Fruit fly (Drosophila melanogaster) S2 (cell line): ENCODE results near the gene CG33510.

Source experiments
- CG8478 ChIP-seq: fragments of >200 bp; optimal IDR thresholded peaks from 2 replicates; lab custom pipeline; 2018
- CTCF ChIP-seq, 2 experiments: fragments of >200 bp; optimal IDR thresholded peaks; 2 replicates each; lab custom pipeline; 2018

Gene CG33510

DNA sequence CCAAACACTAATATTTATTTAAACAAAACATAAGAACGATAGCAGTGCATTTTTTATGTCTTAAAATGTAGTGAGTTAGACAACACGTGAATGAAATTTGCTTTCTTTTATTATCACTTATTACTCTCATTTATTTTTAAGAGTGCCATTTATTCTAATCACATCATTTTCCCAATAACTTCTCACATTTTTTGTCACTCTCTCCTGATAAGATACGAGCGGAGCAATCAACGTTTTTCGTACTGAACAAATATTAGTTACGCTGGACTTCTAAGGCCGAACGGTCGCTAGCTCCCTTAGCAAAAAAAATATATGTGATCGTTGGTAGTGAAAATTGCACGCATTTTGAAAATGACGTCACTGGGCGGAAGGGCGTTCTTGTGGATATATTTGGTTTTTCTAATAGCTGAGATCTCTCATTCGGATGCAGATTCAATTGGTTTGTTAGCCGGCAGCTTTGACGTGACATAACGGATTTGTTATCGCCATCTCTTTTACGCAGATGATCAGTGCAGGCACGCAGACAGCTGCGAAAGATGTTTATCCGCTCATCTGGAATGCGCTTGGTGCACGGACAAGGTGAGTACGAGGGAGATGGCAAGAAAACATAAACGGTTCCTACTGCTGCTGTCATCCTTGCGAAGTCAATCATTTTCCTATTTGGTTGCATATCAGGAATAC lies 31.2 kb downstream of the CG33510 start, which contains the start of gene Itgbn:
Gene Itgbn (plus strand): TSS at position 251 of the 681 bp plus-strand sequence.
- no peak for TF ChIP-seq CG8478 (lab: Kevin White, UChicago)
- TF ChIP-seq CTCF (optimal IDR thresholded peaks at IDR 0.05; lab: Kevin White, UChicago): no peak

DNA sequence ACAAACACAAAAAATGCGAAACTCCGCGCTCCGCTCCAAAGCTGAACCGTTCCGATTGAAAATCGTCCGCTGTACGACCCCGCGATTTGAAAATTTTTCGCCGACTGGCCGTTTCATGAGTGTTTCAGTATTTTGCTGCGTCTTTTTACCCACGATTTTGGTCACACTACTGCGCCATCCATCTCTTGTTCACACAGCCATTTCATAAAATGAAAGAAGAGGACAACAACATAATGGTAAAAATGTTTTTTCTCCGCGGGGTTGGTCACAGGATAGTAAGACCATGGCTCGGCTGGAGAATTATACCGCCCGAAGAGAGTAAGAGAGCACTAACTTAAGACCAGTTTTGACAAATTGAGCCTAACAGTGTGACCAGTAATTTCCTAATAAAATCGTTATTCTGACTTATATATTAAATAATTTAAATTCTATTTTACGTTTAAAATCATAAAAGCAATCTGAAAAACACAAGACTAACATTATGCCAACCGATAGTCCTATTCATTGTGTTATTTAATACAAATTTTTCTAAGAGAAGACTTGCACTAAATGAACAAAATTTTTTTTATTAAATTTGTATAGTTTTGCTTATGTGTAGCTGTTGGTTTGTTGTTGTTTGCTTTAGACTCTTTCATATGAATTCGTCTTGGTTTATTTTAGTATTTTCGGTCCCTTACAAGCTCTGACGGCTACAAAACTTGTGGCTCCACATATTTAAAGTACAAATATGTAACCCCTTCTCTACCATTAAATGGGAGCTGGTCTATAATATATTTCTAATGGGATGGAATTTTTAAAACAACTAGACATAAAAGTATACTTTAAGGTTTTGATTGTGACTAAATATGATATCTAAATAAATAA lies 32.0 kb downstream of the CG33510 start, which contains the start of gene CG42238:
Gene CG42238 (minus strand): TSS at position 292 of the 864 bp plus-strand sequence.
- TF ChIP-seq CTCF (optimal IDR thresholded peaks at IDR 0.05; lab: Kevin White, UChicago) (no peak), CG8478 (lab: Kevin White, UChicago) (no peak)

DNA sequence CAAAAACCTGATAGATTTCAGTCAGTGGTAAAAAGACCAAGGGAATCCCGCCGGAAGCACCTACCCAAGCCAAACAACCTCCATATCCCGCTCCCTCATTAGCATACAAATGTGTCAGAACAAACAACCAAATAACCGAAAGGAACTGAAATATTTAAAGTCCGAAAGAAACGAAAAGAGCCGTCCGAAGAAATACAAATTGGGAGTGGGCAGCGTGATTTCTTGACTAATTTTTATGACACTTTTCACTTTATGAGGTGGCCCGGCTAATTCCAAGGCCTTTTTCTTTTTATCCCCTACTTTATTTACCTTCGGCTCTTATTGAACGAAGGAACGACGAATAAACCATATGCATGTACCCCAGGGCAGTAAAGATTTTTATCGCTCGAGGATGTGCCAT lies 43.4 kb downstream of the CG33510 start:
- TF ChIP-seq CTCF (optimal IDR thresholded peaks at IDR 0.05; lab: Kevin White, UChicago): no peak
- TF ChIP-seq CG8478 (lab: Kevin White, UChicago): no peak

DNA sequence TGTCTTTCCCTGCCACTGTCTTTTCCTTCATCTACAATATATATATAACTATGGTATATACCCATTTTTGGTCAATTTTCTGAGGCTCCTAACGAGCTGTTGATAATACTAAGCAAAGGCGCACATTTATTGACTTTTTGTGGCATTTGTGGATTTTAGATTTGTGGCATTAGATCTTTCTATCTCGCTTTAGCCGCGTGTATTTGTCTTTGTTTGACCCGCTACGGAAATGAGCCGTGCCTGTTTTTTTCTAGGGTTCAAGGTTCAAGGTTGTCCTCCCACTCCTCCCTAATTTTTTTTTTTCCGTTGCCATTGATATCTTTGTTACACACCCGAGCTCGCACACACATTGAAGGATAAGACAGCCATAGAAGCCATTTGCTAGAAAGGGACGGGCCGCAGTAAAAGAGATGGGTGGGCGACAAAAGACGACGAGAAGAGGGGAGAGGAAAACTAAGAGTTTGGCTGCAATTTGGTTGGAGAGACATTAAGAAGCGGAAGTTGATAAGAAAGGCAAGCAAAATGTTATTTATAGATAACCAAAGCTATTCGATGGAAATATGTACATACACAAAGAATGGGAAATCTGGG lies 44.5 kb downstream of the CG33510 start:
- TF ChIP-seq CTCF (optimal IDR thresholded peaks at IDR 0.05; lab: Kevin White, UChicago) (no peak), CG8478 (lab: Kevin White, UChicago) (no peak)

DNA sequence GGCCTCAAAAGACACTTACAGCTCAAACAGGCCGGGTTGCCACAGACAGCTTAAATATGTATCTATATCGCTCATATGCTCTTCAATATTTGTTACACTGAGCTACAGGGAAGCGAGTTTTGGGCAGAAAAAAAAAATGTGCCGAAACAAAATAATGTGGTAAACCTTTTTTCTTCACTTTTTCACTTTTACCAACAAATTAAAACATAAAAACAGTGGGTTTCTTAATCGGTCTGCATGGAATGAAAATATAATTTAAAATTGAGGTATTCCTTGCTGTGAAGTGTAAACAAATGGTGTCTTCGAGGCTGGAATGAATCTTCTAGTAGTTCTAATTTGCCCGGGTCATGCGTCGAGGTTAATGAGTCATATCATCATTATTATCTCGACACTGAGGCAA lies 45.4 kb downstream of the CG33510 start:
- TF ChIP-seq CG8478 (lab: Kevin White, UChicago) (no peak), CTCF (optimal IDR thresholded peaks at IDR 0.05; lab: Kevin White, UChicago) (no peak)

DNA sequence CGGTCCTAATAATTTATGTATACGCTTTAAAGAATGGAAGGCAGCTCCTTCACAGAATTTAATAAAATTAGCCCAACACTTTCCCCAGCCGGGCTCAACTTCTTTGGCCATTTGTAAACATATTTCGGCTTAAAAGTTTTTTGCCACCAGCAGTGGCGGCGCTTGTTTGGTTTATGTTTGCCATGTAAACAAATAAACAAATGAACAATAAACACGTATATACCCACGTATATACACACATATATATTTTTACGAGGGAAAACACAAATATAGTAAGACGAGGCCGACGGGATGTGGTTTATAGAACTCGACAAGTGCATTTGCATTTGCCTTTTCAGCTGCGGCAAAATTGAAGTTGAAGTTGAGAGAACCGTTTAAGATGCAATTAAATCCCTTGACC lies 46.4 kb downstream of the CG33510 start:
- TF ChIP-seq CG8478 (lab: Kevin White, UChicago): no peak
- no peak for TF ChIP-seq CTCF (optimal IDR thresholded peaks at IDR 0.05; lab: Kevin White, UChicago)

DNA sequence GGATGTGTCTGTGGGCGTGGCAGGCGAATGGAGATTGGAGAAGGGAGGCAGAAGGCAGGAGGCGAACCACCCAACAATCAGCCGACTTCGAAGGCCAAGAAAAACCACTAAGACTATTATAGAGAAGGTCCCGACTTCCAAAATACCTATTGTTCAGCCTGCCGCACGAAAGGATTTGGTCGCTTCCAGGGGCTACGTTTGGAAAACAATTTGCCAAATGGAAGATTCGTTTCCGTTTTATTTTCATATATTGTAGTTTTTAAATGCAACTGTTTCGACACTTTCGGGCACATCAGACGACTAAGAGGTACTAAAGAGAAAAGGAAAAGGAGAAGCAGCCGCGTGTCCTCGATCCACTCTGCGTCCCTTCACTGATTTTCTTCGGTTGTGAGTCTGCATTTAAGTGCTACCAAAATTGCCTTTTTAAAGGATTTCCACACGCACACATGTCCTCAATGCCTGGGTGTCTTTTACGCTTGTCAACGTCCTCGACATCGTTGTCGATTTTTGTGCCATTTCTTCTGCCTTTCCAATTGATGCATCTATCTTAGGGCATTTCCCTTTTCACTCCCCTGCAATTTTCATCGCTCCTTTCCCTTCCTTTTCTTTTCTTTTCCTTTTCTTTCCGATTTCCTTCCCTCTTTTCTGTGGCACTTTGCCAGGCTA lies 48.3 kb downstream of the CG33510 start:
- TF ChIP-seq CG8478 (lab: Kevin White, UChicago) (no peak), CTCF (optimal IDR thresholded peaks at IDR 0.05; lab: Kevin White, UChicago) (no peak)

DNA sequence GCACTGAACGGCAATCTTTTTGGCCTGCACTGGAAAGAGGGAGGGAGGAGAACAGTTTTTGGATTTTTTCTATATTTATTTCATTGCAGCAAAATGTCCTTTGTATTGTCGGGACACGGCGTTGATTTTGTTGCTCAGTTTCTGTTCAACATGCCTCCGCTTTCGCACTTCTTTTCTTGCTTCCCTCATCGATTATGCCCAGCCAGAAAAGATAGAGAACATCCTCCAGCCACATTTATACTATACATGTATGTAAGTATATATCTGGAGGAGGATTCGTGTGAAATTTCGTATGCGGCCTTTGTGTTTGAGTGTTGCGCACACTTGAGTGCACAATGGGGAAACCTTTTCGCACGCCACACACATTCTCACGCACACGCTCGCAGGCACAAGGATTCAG lies 49.7 kb downstream of the CG33510 start:
- TF ChIP-seq CTCF (optimal IDR thresholded peaks at IDR 0.05; lab: Kevin White, UChicago) (no peak), CG8478 (lab: Kevin White, UChicago) (no peak)

DNA sequence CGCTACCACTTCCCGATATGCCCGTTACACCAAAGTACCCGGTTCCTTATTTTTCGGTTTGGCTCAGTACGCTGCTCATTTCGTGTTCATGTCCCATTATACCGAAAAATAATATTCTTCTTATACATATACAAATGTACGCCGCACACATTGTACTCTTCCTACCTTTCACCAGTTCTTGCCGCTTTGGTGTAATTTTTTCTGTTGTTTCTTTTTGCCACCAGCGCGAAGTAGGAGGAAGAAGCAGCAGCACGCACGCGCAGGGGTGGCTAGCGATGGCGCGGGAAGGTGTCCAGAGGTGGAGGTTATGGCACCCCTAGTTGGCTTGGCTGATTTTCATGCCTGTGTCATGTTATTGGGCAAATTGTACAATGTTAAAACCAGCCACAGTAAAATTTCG lies 50.8 kb downstream of the CG33510 start:
- TF ChIP-seq CG8478 (lab: Kevin White, UChicago): no peak
